Worm (Caenorhabditis elegans): Measurements from ENCODE around the gene srx-59.

ce11 chrV:6951306-6951705, 20.4 kb upstream of the srx-59 start, which contains the start of gene T07H8.11:
- no peak for TF ChIP-seq him-1 (tag; optimal IDR thresholded peaks at IDR 0.05)
- no peak for TF ChIP-seq W03F9.2 (tag; optimal IDR thresholded peaks at IDR 0.05)

Measured in whole organism, L4/young adult.